Fruit fly (Drosophila melanogaster) whole organism, wandering third instar larva: ENCODE measurements around the gene CG12818.

Experiments
- CrebA ChIP-seq: fragments of 200-800 bp; sonication (Bioruptor generic); optimal IDR thresholded peaks from 2 replicates; lab custom pipeline; 2016; ENCODE audit warnings: missing biosample characterization, mild to moderate bottlenecking, missing genetic modification characterization, borderline replicate concordance
- Dfd ChIP-seq: fragments of >200 bp; optimal IDR thresholded peaks from 2 replicates; lab custom pipeline; 2017; ENCODE audit warnings: missing biosample characterization, missing genetic modification characterization
- HLH106 ChIP-seq: fragments of 200-800 bp; optimal IDR thresholded peaks from 3 replicates; lab custom pipeline; 2019; ENCODE audit warnings: missing biosample characterization, mild to moderate bottlenecking, missing genetic modification characterization, moderate library complexity
- Mio ChIP-seq: sonication (Bioruptor generic); optimal IDR thresholded peaks from 2 replicates; lab custom pipeline; 2016; ENCODE audit warnings: missing biosample characterization, missing genetic modification characterization
- Myc ChIP-seq: fragments of >200 bp; optimal IDR thresholded peaks from 2 replicates; lab custom pipeline; 2017
- N ChIP-seq: fragments of >200 bp; optimal IDR thresholded peaks from 2 replicates; lab custom pipeline; 2018; ENCODE audit warnings: missing biosample characterization, missing external identifiers, missing genetic modification characterization
- OdsH ChIP-seq: fragments of 200-800 bp; sonication (Bioruptor generic); optimal IDR thresholded peaks from 2 replicates; lab custom pipeline; 2016; ENCODE audit warnings: missing biosample characterization, mild to moderate bottlenecking, missing genetic modification characterization
- fru ChIP-seq: fragments of 200-800 bp; sonication (Bioruptor generic); optimal IDR thresholded peaks from 3 replicates; lab custom pipeline; 2016; ENCODE audit warnings: missing biosample characterization, mild to moderate bottlenecking, missing genetic modification characterization
- h ChIP-seq: fragments of 200-800 bp; sonication (Bioruptor generic); optimal IDR thresholded peaks from 3 replicates; lab custom pipeline; 2016; ENCODE audit warnings: missing biosample characterization, mild to moderate bottlenecking, missing genetic modification characterization
- pan ChIP-seq: fragments of >200 bp; optimal IDR thresholded peaks from 2 replicates; lab custom pipeline; 2017
- psq ChIP-seq: fragments of 200-800 bp; sonication (Bioruptor generic); optimal IDR thresholded peaks from 3 replicates; lab custom pipeline; 2017; ENCODE audit warnings: missing biosample characterization, mild to moderate bottlenecking, missing genetic modification characterization, moderate library complexity
- woc ChIP-seq: sonication (Bioruptor generic); optimal IDR thresholded peaks from 2 replicates; lab custom pipeline; 2016; ENCODE audit warnings: missing biosample characterization, mild to moderate bottlenecking, missing genetic modification characterization

dm6 chr3R:10349987-10350386 is 18.6 kb downstream of the CG12818 start, which contains the start of gene jumu:
- TF ChIP-seq pan (lab: Kevin White, UChicago) = no peak
- no peak for TF ChIP-seq h (GFP tag; lab: Kevin White, UChicago)
- TF ChIP-seq N = no peak
- TF ChIP-seq Mio = no peak
- no peak for TF ChIP-seq HLH106 (tag; lab: Kevin White, UChicago)
- TF ChIP-seq woc (GFP tag; lab: Kevin White, UChicago) = no peak
- TF ChIP-seq psq (GFP tag; lab: Kevin White, UChicago) = no peak
- TF ChIP-seq fru = peak; percentile 4
- no peak for TF ChIP-seq OdsH (GFP tag; lab: Kevin White, UChicago)
- TF ChIP-seq Myc (lab: Kevin White, UChicago) = no peak
- no peak for TF ChIP-seq CrebA
- no peak for TF ChIP-seq Dfd
